Worm (Caenorhabditis elegans) whole organism, early embryonic: ENCODE data around the gene srh-28.

Experiments
- B0310.2 ChIP-seq: sonication (generic microtip); optimal IDR thresholded peaks from 2 replicates; lab custom pipeline; 2016; ENCODE audit warnings: mild to moderate bottlenecking, missing genetic modification characterization, missing compliant biosample characterization
- F13C5.2 ChIP-seq: sonication (generic microtip); optimal IDR thresholded peaks from 2 replicates; lab custom pipeline; 2017; ENCODE audit warnings: mild to moderate bottlenecking, missing genetic modification characterization, inconsistent platforms, missing compliant biosample characterization
- aly-1 ChIP-seq: sonication (generic microtip); optimal IDR thresholded peaks from 2 replicates; lab custom pipeline; 2016; ENCODE audit warnings: missing genetic modification characterization, missing compliant biosample characterization
- ama-1 ChIP-seq: fragments of 150-350 bp; optimal IDR thresholded peaks from 2 replicates; lab custom pipeline; 2014
- ceh-13 ChIP-seq: fragments of 200-800 bp; sonication (Bioruptor generic); optimal IDR thresholded peaks from 2 replicates; lab custom pipeline; 2018; ENCODE audit warnings: mild to moderate bottlenecking, missing genetic modification characterization, missing compliant biosample characterization
- ceh-36 ChIP-seq: sonication (generic microtip); optimal IDR thresholded peaks from 2 replicates; lab custom pipeline; 2016; ENCODE audit warnings: missing genetic modification characterization, inconsistent platforms, missing compliant biosample characterization
- ets-7 ChIP-seq: sonication (generic microtip); optimal IDR thresholded peaks from 2 replicates; lab custom pipeline; 2016; ENCODE audit warnings: missing genotype, missing genetic modification characterization, missing compliant biosample characterization
- flt-1 ChIP-seq: fragments of 200-800 bp; sonication (Bioruptor generic); IDR thresholded peaks from 2 replicates; pipeline ENCODE4 v1.3.6; 2022; ENCODE audit warnings: missing genetic modification characterization, missing compliant biosample characterization
- hmbx-1 ChIP-seq: sonication (generic microtip); optimal IDR thresholded peaks from 2 replicates; lab custom pipeline; 2016; ENCODE audit warnings: mild to moderate bottlenecking, missing genetic modification characterization, missing compliant biosample characterization
- hmg-4 ChIP-seq: fragments of 200-800 bp; sonication (Bioruptor generic); optimal IDR thresholded peaks from 2 replicates; lab custom pipeline; 2018; ENCODE audit warnings: mild to moderate bottlenecking, missing genetic modification characterization, missing compliant biosample characterization
- hnd-1 ChIP-seq: sonication (generic microtip); optimal IDR thresholded peaks from 2 replicates; lab custom pipeline; 2016; ENCODE audit warnings: missing genetic modification characterization, missing compliant biosample characterization
- pes-1 ChIP-seq: fragments of 200-800 bp; sonication (Bioruptor generic); IDR thresholded peaks from 2 replicates; pipeline ENCODE4 v1.3.6; 2022; ENCODE audit warnings: missing genetic modification reagents, missing genetic modification characterization, missing compliant biosample characterization
- scrt-1 ChIP-seq: fragments of 200-800 bp; sonication (Bioruptor generic); IDR thresholded peaks from 2 replicates; pipeline ENCODE4 v1.3.6; 2022; ENCODE audit warnings: missing genetic modification characterization, missing compliant biosample characterization
- sea-1 ChIP-seq: fragments of 200-800 bp; sonication (Bioruptor generic); conservative IDR thresholded peaks from 2 replicates; pipeline ENCODE4 v1.3.6; 2022; ENCODE audit warnings: missing genetic modification characterization, missing compliant biosample characterization
- tbx-11 ChIP-seq: fragments of 200-800 bp; sonication (Bioruptor generic); IDR thresholded peaks from 2 replicates; pipeline ENCODE4 v1.3.6; 2022; ENCODE audit warnings: missing genetic modification characterization, missing compliant biosample characterization
- tbx-37 ChIP-seq: fragments of 200-800 bp; sonication (Bioruptor generic); conservative IDR thresholded peaks from 2 replicates; pipeline ENCODE4 v1.3.6; 2022; ENCODE audit warnings: missing genetic modification reagents, missing genetic modification characterization, missing compliant biosample characterization
- tra-4 ChIP-seq: sonication (generic microtip); optimal IDR thresholded peaks from 2 replicates; lab custom pipeline; 2017; ENCODE audit warnings: missing genetic modification characterization, missing compliant biosample characterization

srh-28 gene

ce11 chrV:6744774-6745173, 30.8 kb downstream of the srh-28 start, which contains the start of gene T25F10.3:
Gene T25F10.3, plus strand, starts transcription at chrV:6745081.
- TF ChIP-seq hmbx-1 (tag; lab: Kevin White, UChicago) (no peak), pes-1 (GFP tag; lab: Robert Waterston, UW) (no peak), tbx-11 (GFP tag; lab: Robert Waterston, UW) (no peak), ama-1 (lab: Kevin White, UChicago) (no peak), scrt-1 (GFP tag; lab: Robert Waterston, UW) (no peak), aly-1 (tag; lab: Kevin White, UChicago) (no peak), hnd-1 (tag; lab: Kevin White, UChicago) (no peak), F13C5.2 (tag; lab: Kevin White, UChicago) (no peak), ceh-36 (tag; lab: Kevin White, UChicago) (no peak), sea-1 (no peak), B0310.2 (tag; lab: Kevin White, UChicago) (no peak), hmg-4 (no peak)

DNA sequence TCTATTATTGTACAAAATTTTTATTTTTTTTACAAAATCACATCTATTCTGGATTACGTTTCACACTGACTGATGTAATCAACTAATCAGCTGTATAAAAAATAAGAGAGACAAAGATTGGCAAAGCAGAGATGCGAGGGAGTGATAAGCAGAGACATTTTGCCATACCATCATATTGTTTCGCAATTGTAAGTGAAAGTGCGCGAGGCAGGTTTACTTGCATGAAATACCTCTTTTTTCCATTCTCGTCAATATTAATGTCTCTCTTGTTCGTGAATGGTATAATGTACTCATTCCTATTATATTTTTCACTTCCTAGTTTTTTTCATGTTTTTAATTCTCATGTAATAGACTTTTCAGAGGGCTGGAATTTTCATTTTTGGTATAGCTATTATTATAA, 38.7 kb downstream of the srh-28 start:
- TF ChIP-seq ama-1 (lab: Kevin White, UChicago) (no peak), sea-1 (no peak), ceh-13 (GFP tag; lab: Kevin White, UChicago) (no peak), B0310.2 (tag; lab: Kevin White, UChicago) (no peak), ets-7 (tag; lab: Kevin White, UChicago) (no peak), hmg-4 (no peak), tra-4 (tag; lab: Kevin White, UChicago) (no peak), F13C5.2 (tag; lab: Kevin White, UChicago) (no peak), ceh-36 (tag; lab: Kevin White, UChicago) (no peak), aly-1 (tag; lab: Kevin White, UChicago) (no peak), tbx-37 (GFP tag; lab: Robert Waterston, UW) (no peak)

DNA sequence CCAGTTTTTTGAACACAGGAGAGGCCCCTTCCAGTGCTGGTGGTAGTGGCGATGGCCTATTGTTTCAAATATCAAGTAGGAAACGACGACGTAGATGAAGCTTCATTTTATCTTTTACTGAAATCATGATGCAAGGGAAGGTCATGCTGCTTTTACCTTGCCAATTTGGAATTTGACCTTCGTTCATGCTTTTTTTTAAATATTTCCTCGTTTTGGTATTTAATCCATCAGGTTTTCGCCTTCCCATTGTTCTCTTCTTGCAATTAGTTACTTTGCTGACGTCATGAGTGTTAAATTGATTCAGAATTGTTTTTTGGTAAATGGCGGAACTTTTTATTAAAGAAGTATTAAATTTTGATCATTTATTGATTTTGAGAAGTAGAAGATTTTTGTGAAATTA, 39.5 kb downstream of the srh-28 start:
- TF ChIP-seq B0310.2 (tag; lab: Kevin White, UChicago) (no peak), tbx-11 (GFP tag; lab: Robert Waterston, UW) (no peak), pes-1 (GFP tag; lab: Robert Waterston, UW) (no peak), ama-1 (lab: Kevin White, UChicago) (no peak), hmg-4 (no peak), tbx-37 (GFP tag; lab: Robert Waterston, UW) (no peak), ets-7 (tag; lab: Kevin White, UChicago) (no peak), tra-4 (tag; lab: Kevin White, UChicago) (no peak), ceh-13 (GFP tag; lab: Kevin White, UChicago) (no peak), sea-1 (no peak), F13C5.2 (tag; lab: Kevin White, UChicago) (no peak), scrt-1 (GFP tag; lab: Robert Waterston, UW) (no peak), hmbx-1 (tag; lab: Kevin White, UChicago) (no peak), ceh-36 (tag; lab: Kevin White, UChicago) (no peak), aly-1 (tag; lab: Kevin White, UChicago) (no peak), hnd-1 (tag; lab: Kevin White, UChicago) (no peak), flt-1 (no peak)

DNA sequence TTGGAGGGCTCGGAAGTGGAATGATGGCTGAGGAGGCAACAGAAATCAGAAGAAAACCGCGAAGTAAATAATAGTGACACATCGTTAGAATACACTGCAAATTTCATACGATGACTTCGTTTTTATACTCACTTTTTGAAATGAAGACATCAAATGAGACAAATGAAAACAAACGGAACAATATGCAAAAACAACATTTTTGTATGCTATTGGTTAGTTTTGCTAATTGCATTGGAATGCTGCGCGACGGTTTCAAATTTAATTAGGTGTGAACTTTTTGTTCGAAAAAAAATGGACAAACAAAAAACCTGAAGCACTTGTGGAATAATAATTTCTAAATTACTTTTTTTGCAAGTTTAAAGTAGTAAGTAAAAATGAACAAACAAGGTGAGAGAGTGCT, 42.6 kb downstream of the srh-28 start, which contains the start of gene grl-8:
grl-8 (minus strand) TSS at position 101 of the 400 bp plus-strand sequence.
- TF ChIP-seq ceh-13 (GFP tag; lab: Kevin White, UChicago) (no peak), flt-1 (no peak)

ce11 chrV:6731594-6731993, 44.0 kb downstream of the srh-28 start, which contains the start of gene grl-9:
Gene grl-9, minus strand, starts transcription at chrV:6731694.
- TF ChIP-seq ets-7 (tag; lab: Kevin White, UChicago), result no peak
- TF ChIP-seq ceh-13 (GFP tag; lab: Kevin White, UChicago), result no peak
- no peak for TF ChIP-seq pes-1 (GFP tag; lab: Robert Waterston, UW)
- TF ChIP-seq aly-1 (tag; lab: Kevin White, UChicago), result no peak
- no peak for TF ChIP-seq B0310.2 (tag; lab: Kevin White, UChicago)

DNA sequence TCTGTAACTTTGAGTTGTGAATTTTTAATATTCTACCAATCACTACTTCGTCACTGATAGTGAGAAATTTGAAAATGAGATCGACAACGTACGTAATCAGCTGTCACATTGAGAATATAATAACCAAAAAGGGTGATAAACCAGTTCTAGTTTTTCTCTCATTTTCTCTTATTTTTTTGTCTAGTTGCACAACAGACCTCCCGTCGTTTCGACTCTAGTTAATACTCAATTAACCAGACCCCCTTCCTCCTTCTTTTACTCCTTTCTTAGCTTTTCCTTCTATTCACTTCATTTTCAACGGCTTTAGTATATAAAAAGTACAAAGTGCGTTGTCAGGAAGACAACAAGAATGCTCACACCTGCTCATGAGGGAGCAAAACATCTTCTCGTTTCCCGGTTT, 48.4 kb downstream of the srh-28 start, which contains the start of gene ZC487.1:
ZC487.1 (plus strand) TSS at position 301 of the 400 bp plus-strand sequence.
- no peak for TF ChIP-seq ama-1 (lab: Kevin White, UChicago)
- TF ChIP-seq tbx-11 (GFP tag; lab: Robert Waterston, UW), result no peak
- no peak for TF ChIP-seq ceh-36 (tag; lab: Kevin White, UChicago)
- TF ChIP-seq F13C5.2 (tag; lab: Kevin White, UChicago), result no peak
- TF ChIP-seq pes-1 (GFP tag; lab: Robert Waterston, UW), result no peak
- no peak for TF ChIP-seq hnd-1 (tag; lab: Kevin White, UChicago)
- TF ChIP-seq ceh-13 (GFP tag; lab: Kevin White, UChicago), result no peak

ce11 chrV:6726279-6726678, 49.3 kb downstream of the srh-28 start:
- TF ChIP-seq ceh-36 (tag; lab: Kevin White, UChicago) (no peak), tbx-11 (GFP tag; lab: Robert Waterston, UW) (no peak), scrt-1 (GFP tag; lab: Robert Waterston, UW) (no peak), ama-1 (lab: Kevin White, UChicago) (no peak), aly-1 (tag; lab: Kevin White, UChicago) (no peak), ceh-13 (GFP tag; lab: Kevin White, UChicago) (no peak), ets-7 (tag; lab: Kevin White, UChicago) (no peak), F13C5.2 (tag; lab: Kevin White, UChicago) (no peak), flt-1 (no peak), sea-1 (no peak), tra-4 (tag; lab: Kevin White, UChicago) (no peak), tbx-37 (GFP tag; lab: Robert Waterston, UW) (no peak), hmg-4 (no peak)
